Worm (Caenorhabditis elegans) whole organism, young adult: ENCODE data around the gene B0454.6.
A peak's percentile ranks its signal among the peaks of the same experiment; 100 is the strongest.

Source experiments
- B0035.1 ChIP-seq: sonication (generic microtip); optimal IDR thresholded peaks from 2 replicates; lab custom pipeline; 2016; ENCODE audit warnings: missing genetic modification characterization, mild to moderate bottlenecking, missing compliant biosample characterization, missing genotype, missing genetic modification reagents
- B0336.3 ChIP-seq: fragments of 200-800 bp; sonication (Bioruptor generic); IDR thresholded peaks from 2 replicates; pipeline ENCODE4 v1.3.6; 2022; ENCODE audit warnings: missing genetic modification characterization, missing compliant biosample characterization
- C17E4.6 ChIP-seq: fragments of 200-800 bp; sonication (Bioruptor generic); IDR thresholded peaks from 2 replicates; pipeline ENCODE4 v1.3.6; 2022; ENCODE audit warnings: missing genetic modification reagents, missing genetic modification characterization, missing compliant biosample characterization
- F10E7.11 ChIP-seq: sonication (generic microtip); optimal IDR thresholded peaks from 2 replicates; lab custom pipeline; 2017; ENCODE audit warnings: mild to moderate bottlenecking, missing genetic modification characterization, moderate library complexity, missing compliant biosample characterization
- F22D6.2 ChIP-seq: sonication (generic microtip); optimal IDR thresholded peaks from 2 replicates; lab custom pipeline; 2016; ENCODE audit warnings: mild to moderate bottlenecking, missing genetic modification characterization, missing compliant biosample characterization
- F33H1.4 ChIP-seq: fragments of 200-800 bp; sonication (Bioruptor generic); IDR thresholded peaks from 2 replicates; pipeline ENCODE4 v1.3.6; 2022; ENCODE audit warnings: missing genetic modification reagents, missing genetic modification characterization, missing compliant biosample characterization
- F37B4.10 ChIP-seq: fragments of 200-800 bp; sonication (Bioruptor generic); IDR thresholded peaks from 2 replicates; pipeline ENCODE4 v1.3.6; 2022; ENCODE audit warnings: missing genetic modification characterization, missing compliant biosample characterization
- F39B2.1 ChIP-seq: fragments of 200-800 bp; sonication (Bioruptor generic); IDR thresholded peaks from 2 replicates; pipeline ENCODE4 v1.3.6; 2022; ENCODE audit warnings: missing genetic modification reagents, missing genetic modification characterization, missing compliant biosample characterization
- F52B5.7 ChIP-seq: sonication (generic microtip); optimal IDR thresholded peaks from 2 replicates; lab custom pipeline; 2016; ENCODE audit warnings: mild to moderate bottlenecking, missing genetic modification characterization, missing compliant biosample characterization
- F55B11.4 ChIP-seq: sonication (generic microtip); optimal IDR thresholded peaks from 2 replicates; lab custom pipeline; 2016; ENCODE audit warnings: missing compliant biosample characterization, missing genetic modification characterization, borderline replicate concordance; ENCODE audit not compliant: insufficient read depth
- T07F8.4 ChIP-seq: sonication (generic microtip); optimal IDR thresholded peaks from 2 replicates; lab custom pipeline; 2016; ENCODE audit warnings: mild to moderate bottlenecking, missing genetic modification characterization, moderate library complexity, missing compliant biosample characterization
- T26A5.8 ChIP-seq: sonication (generic microtip); optimal IDR thresholded peaks from 2 replicates; lab custom pipeline; 2016; ENCODE audit warnings: missing genetic modification characterization, missing compliant biosample characterization
- Y95B8A.8 ChIP-seq: fragments of 200-800 bp; sonication (Bioruptor generic); IDR thresholded peaks from 2 replicates; pipeline ENCODE4 v1.3.6; 2022; ENCODE audit warnings: missing genetic modification reagents, missing genetic modification characterization, missing compliant biosample characterization
- ama-1 ChIP-seq, 3 experiments: fragments of 150-350 bp in 1 of 3; sonication (generic microtip) in 2 of 3; optimal IDR thresholded peaks; 2 replicates each; lab custom pipeline; 2014 to 2018; ENCODE audit warnings: missing biosample characterization in 2 of 3, missing genetic modification characterization in 2 of 3, missing genetic modification reagents in 2 of 3
- aptf-3 ChIP-seq: fragments of 200-800 bp; sonication (Bioruptor generic); IDR thresholded peaks from 2 replicates; pipeline ENCODE4 v1.3.6; 2022; ENCODE audit warnings: missing genetic modification characterization, missing compliant biosample characterization
- attf-5 ChIP-seq: fragments of 200-800 bp; sonication (Bioruptor generic); optimal IDR thresholded peaks from 2 replicates; lab custom pipeline; 2018; ENCODE audit warnings: mild to moderate bottlenecking, missing genetic modification characterization, missing compliant biosample characterization
- attf-6 ChIP-seq: fragments of 200-800 bp; sonication (Bioruptor generic); IDR thresholded peaks from 2 replicates; pipeline ENCODE4 v1.3.6; 2022; ENCODE audit warnings: missing genetic modification reagents, missing genetic modification characterization, missing compliant biosample characterization
- bed-2 ChIP-seq: fragments of 200-800 bp; sonication (Bioruptor generic); IDR thresholded peaks from 2 replicates; pipeline ENCODE4 v1.3.6; 2022; ENCODE audit warnings: missing genetic modification reagents, missing genetic modification characterization, missing compliant biosample characterization
- ceh-100 ChIP-seq: fragments of 200-800 bp; sonication (Bioruptor generic); IDR thresholded peaks from 2 replicates; pipeline ENCODE4 v1.3.6; 2022; ENCODE audit warnings: missing genetic modification reagents, missing genetic modification characterization, missing compliant biosample characterization
- ceh-40 ChIP-seq: fragments of 200-800 bp; sonication (Bioruptor generic); IDR thresholded peaks from 2 replicates; pipeline ENCODE4 v1.3.6; 2022; ENCODE audit warnings: missing genetic modification characterization, missing compliant biosample characterization
- ceh-79 ChIP-seq: sonication (generic microtip); optimal IDR thresholded peaks from 2 replicates; lab custom pipeline; 2017; ENCODE audit warnings: mild to moderate bottlenecking, missing genetic modification characterization, missing compliant biosample characterization
- dox-1 ChIP-seq: fragments of 200-800 bp; sonication (Bioruptor generic); IDR thresholded peaks from 2 replicates; pipeline ENCODE4 v1.3.6; 2022; ENCODE audit warnings: missing genetic modification reagents, missing genetic modification characterization, missing compliant biosample characterization
- dpff-1 ChIP-seq: sonication (generic microtip); optimal IDR thresholded peaks from 2 replicates; lab custom pipeline; 2017; ENCODE audit warnings: mild to moderate bottlenecking, missing genetic modification characterization, missing compliant biosample characterization
- dpl-1 ChIP-seq: fragments of 150-350 bp; optimal IDR thresholded peaks from 2 replicates; lab custom pipeline; 2014; ENCODE audit warnings: missing biosample characterization, missing genetic modification reagents, missing genetic modification characterization
- egl-44 ChIP-seq: fragments of 200-800 bp; sonication (Bioruptor generic); IDR thresholded peaks from 2 replicates; pipeline ENCODE4 v1.3.6; 2022; ENCODE audit warnings: missing genetic modification reagents, missing genetic modification characterization, missing compliant biosample characterization
- ekl-4 ChIP-seq: fragments of 200-800 bp; sonication (Bioruptor generic); IDR thresholded peaks from 2 replicates; pipeline ENCODE4 v1.3.6; 2022; ENCODE audit warnings: missing genetic modification reagents, missing genetic modification characterization, missing compliant biosample characterization
- ets-4 ChIP-seq: fragments of 200-800 bp; sonication (Bioruptor generic); optimal IDR thresholded peaks from 2 replicates; lab custom pipeline; 2018; ENCODE audit warnings: mild to moderate bottlenecking, missing genetic modification characterization, missing compliant biosample characterization
- fkh-3 ChIP-seq: sonication (generic microtip); optimal IDR thresholded peaks from 2 replicates; lab custom pipeline; 2016; ENCODE audit warnings: mild to moderate bottlenecking, missing genetic modification characterization, missing compliant biosample characterization
- him-1 ChIP-seq: sonication (generic microtip); optimal IDR thresholded peaks from 2 replicates; lab custom pipeline; 2016; ENCODE audit warnings: missing genotype, missing genetic modification reagents, missing genetic modification characterization, missing compliant biosample characterization
- hlh-26 ChIP-seq: fragments of 200-800 bp; sonication (Bioruptor generic); conservative IDR thresholded peaks from 2 replicates; pipeline ENCODE4 v1.3.6; 2022; ENCODE audit warnings: missing genetic modification reagents, missing genetic modification characterization, missing compliant biosample characterization
- lin-26 ChIP-seq: fragments of 200-800 bp; sonication (Bioruptor generic); IDR thresholded peaks from 2 replicates; pipeline ENCODE4 v1.3.6; 2022; ENCODE audit warnings: missing genetic modification reagents, missing genetic modification characterization, missing compliant biosample characterization
- lin-54 ChIP-seq: fragments of 200-800 bp; sonication (Bioruptor generic); optimal IDR thresholded peaks from 2 replicates; lab custom pipeline; 2018; ENCODE audit warnings: mild to moderate bottlenecking, missing genetic modification characterization, missing compliant biosample characterization
- lir-1 ChIP-seq: fragments of 200-800 bp; sonication (Bioruptor generic); conservative IDR thresholded peaks from 2 replicates; pipeline ENCODE4 v1.3.6; 2022; ENCODE audit warnings: missing genetic modification reagents, missing genetic modification characterization, missing compliant biosample characterization
- lsl-1 ChIP-seq: fragments of 200-800 bp; sonication (Bioruptor generic); optimal IDR thresholded peaks from 2 replicates; lab custom pipeline; 2018; ENCODE audit warnings: mild to moderate bottlenecking, missing genetic modification characterization, moderate library complexity, missing compliant biosample characterization
- lsy-27 ChIP-seq: sonication (generic microtip); optimal IDR thresholded peaks from 2 replicates; lab custom pipeline; 2017; ENCODE audit warnings: missing genetic modification characterization, mild to moderate bottlenecking, missing compliant biosample characterization, antibody characterized with exemption, missing genotype, borderline replicate concordance; ENCODE audit not compliant: insufficient read depth
- mcd-1 ChIP-seq: fragments of 200-800 bp; sonication (Bioruptor generic); IDR thresholded peaks from 2 replicates; pipeline ENCODE4 v1.3.6; 2022; ENCODE audit warnings: missing genetic modification reagents, missing genetic modification characterization, missing compliant biosample characterization
- mes-4 ChIP-seq: sonication (generic microtip); optimal IDR thresholded peaks from 2 replicates; lab custom pipeline; 2016; ENCODE audit warnings: missing genotype, missing genetic modification characterization, missing compliant biosample characterization
- nfya-1 ChIP-seq: sonication (generic microtip); optimal IDR thresholded peaks from 2 replicates; lab custom pipeline; 2017; ENCODE audit warnings: antibody characterized with exemption, missing compliant biosample characterization, missing genetic modification characterization, borderline replicate concordance; ENCODE audit not compliant: insufficient read depth
- nhr-80 ChIP-seq: sonication (generic microtip); optimal IDR thresholded peaks from 2 replicates; lab custom pipeline; 2016; ENCODE audit warnings: missing genetic modification characterization, missing compliant biosample characterization
- repo-1 ChIP-seq: sonication (generic microtip); optimal IDR thresholded peaks from 2 replicates; lab custom pipeline; 2017; ENCODE audit warnings: mild to moderate bottlenecking, missing genetic modification characterization, missing compliant biosample characterization
- snpc-4 ChIP-seq, 5 experiments: fragments of 150-350 bp in 1 of 5; sonication (generic microtip) in 4 of 5; optimal IDR thresholded peaks; 2 replicates each; lab custom pipeline; 2014 to 2018; ENCODE audit warnings: missing genetic modification characterization in 5 of 5, missing biosample characterization in 3 of 5, antibody characterized with exemption in 2 of 5, mild to moderate bottlenecking in 2 of 5, missing compliant biosample characterization in 2 of 5, missing genotype in 2 of 5, moderate library complexity in 2 of 5, missing genetic modification reagents in 1 of 5
- somi-1 ChIP-seq: fragments of 200-800 bp; sonication (Bioruptor generic); optimal IDR thresholded peaks from 2 replicates; lab custom pipeline; 2018; ENCODE audit warnings: mild to moderate bottlenecking, missing genetic modification characterization, missing compliant biosample characterization
- unc-62 ChIP-seq: fragments of 150-350 bp; optimal IDR thresholded peaks from 2 replicates; lab custom pipeline; 2014; ENCODE audit warnings: missing biosample characterization, missing genetic modification reagents, missing genetic modification characterization
- ztf-18 ChIP-seq: sonication (generic microtip); optimal IDR thresholded peaks from 2 replicates; lab custom pipeline; 2016; ENCODE audit warnings: missing genotype, mild to moderate bottlenecking, missing genetic modification characterization, missing compliant biosample characterization
- ztf-25 ChIP-seq: fragments of 200-800 bp; sonication (Bioruptor generic); IDR thresholded peaks from 2 replicates; pipeline ENCODE4 v1.3.6; 2022; ENCODE audit warnings: missing genetic modification reagents, missing genetic modification characterization, missing compliant biosample characterization
- ztf-3 ChIP-seq: fragments of 200-800 bp; sonication (Bioruptor generic); optimal IDR thresholded peaks from 2 replicates; lab custom pipeline; 2018; ENCODE audit warnings: mild to moderate bottlenecking, missing genetic modification characterization, missing compliant biosample characterization

Gene B0454.6

DNA sequence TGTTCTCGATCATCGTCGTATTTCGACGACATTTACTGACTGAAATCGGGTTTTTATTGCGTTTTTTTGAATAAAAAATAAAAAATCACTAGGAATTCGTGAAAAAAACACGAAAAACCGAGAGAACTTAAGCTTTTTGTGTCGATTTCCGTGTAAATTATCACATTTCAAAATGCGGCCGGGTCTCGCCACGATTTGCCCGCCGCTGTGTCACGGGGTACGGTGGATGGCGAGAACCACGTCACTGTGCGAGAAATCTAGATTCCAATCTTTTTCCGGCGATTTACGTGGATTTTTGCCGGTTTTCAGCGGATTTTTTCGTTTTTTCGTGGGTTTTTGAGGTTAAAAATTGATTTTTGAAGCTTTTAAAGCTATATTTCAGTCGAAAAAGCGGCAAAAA is 44.3 kb downstream of the B0454.6 start, which contains the start of gene Y25C1A.8 (continued):
- peak; percentile 92 for TF ChIP-seq mcd-1
- peak; percentile 52 for TF ChIP-seq ztf-18
- TF ChIP-seq ztf-25 (GFP tag; lab: Robert Waterston, UW), result no peak
- peak; percentile 30 for TF ChIP-seq him-1 (tag; lab: Kevin White, UChicago)
- no peak for TF ChIP-seq egl-44
- no peak for TF ChIP-seq F52B5.7 (tag; lab: Kevin White, UChicago)
- peak; percentile 70 for TF ChIP-seq F22D6.2 (tag; lab: Kevin White, UChicago)
- TF ChIP-seq dox-1 (GFP tag; lab: Robert Waterston, UW), result no peak; the same call in 1 of the 2 replicates
- peak; percentile 96 for TF ChIP-seq B0336.3 (GFP tag; lab: Robert Waterston, UW)
- peak; percentile 78 for TF ChIP-seq ets-4
- TF ChIP-seq repo-1 (tag; lab: Kevin White, UChicago), result peak; percentile 91
- peak; percentile 97 for TF ChIP-seq lsl-1 (GFP tag; lab: Kevin White, UChicago)
- TF ChIP-seq ztf-3 (GFP tag; lab: Kevin White, UChicago), result peak; percentile 48
- TF ChIP-seq ceh-100, result peak; percentile 83
- no peak for TF ChIP-seq F55B11.4 (tag; lab: Kevin White, UChicago)
- TF ChIP-seq dpl-1, result peak; percentile 37
- no peak for TF ChIP-seq fkh-3 (tag; lab: Kevin White, UChicago)
- peak; percentile 41 for TF ChIP-seq nhr-80 (tag; lab: Kevin White, UChicago)
- no peak for TF ChIP-seq hlh-26 (GFP tag; lab: Robert Waterston, UW)
- TF ChIP-seq C17E4.6 (GFP tag; lab: Robert Waterston, UW), result no peak; the same call in 1 of the 2 replicates
- TF ChIP-seq T07F8.4, result no peak
- no peak for TF ChIP-seq ceh-40 (GFP tag; lab: Robert Waterston, UW)
- TF ChIP-seq lsy-27 (tag; lab: Kevin White, UChicago), result no peak
- TF ChIP-seq F33H1.4 (GFP tag; lab: Robert Waterston, UW), result peak; percentile 100
- TF ChIP-seq F39B2.1 (GFP tag; lab: Robert Waterston, UW), result no peak
- TF ChIP-seq ama-1 (optimal IDR thresholded peaks at IDR 0.05; lab: Kevin White, UChicago), result no peak
- peak in 1 of 2 experiments; percentile 16 for TF ChIP-seq ama-1 (GFP tag; optimal IDR thresholded peaks at IDR 0.05; lab: Kevin White, UChicago)
- no peak for TF ChIP-seq somi-1 (GFP tag; lab: Kevin White, UChicago)
- TF ChIP-seq unc-62 (GFP tag; lab: Kevin White, UChicago), result no peak
- TF ChIP-seq F37B4.10 (GFP tag; lab: Robert Waterston, UW), result no peak
- TF ChIP-seq F10E7.11 (tag; lab: Kevin White, UChicago), result no peak
- no peak for TF ChIP-seq mes-4
- TF ChIP-seq lin-54, result peak; percentile 90
- TF ChIP-seq nfya-1 (tag; lab: Kevin White, UChicago), result no peak
- TF ChIP-seq ceh-79 (tag; lab: Kevin White, UChicago), result peak; percentile 9
- TF ChIP-seq snpc-4 (GFP tag; optimal IDR thresholded peaks at IDR 0.05; lab: Kevin White, UChicago), result peak; percentile 63
- TF ChIP-seq snpc-4 (tag; optimal IDR thresholded peaks at IDR 0.05; lab: Kevin White, UChicago), result peak in 3 of 4 experiments; percentile 71 to 73 (median 73)
- TF ChIP-seq B0035.1 (tag; lab: Kevin White, UChicago), result peak; percentile 40
- no peak for TF ChIP-seq dpff-1 (tag; lab: Kevin White, UChicago)
- TF ChIP-seq attf-5 (GFP tag; lab: Kevin White, UChicago), result peak; percentile 83
- TF ChIP-seq bed-2, result no peak
- no peak for TF ChIP-seq lin-26
- TF ChIP-seq aptf-3 (GFP tag; lab: Robert Waterston, UW), result no peak
- TF ChIP-seq lir-1 (GFP tag; lab: Robert Waterston, UW), result no peak; the same call in 1 of the 2 replicates
- no peak; the same call in none of the 2 replicates for TF ChIP-seq Y95B8A.8 (GFP tag; lab: Robert Waterston, UW)
- no peak for TF ChIP-seq attf-6 (GFP tag; lab: Robert Waterston, UW)
- no peak for TF ChIP-seq T26A5.8 (tag; lab: Kevin White, UChicago)
- TF ChIP-seq ekl-4, result peak; percentile 90; the same call in 1 of the 2 replicates
